Fruit fly (Drosophila melanogaster) whole organism, embryonic: Measurements from ENCODE around the gene Ctns.
A peak's percentile ranks its signal among the peaks of the same experiment; 100 is the strongest.

Experiments
- B-H1 ChIP-seq: fragments of 200-800 bp; sonication (Bioruptor generic); IDR thresholded peaks from 3 replicates; pipeline ENCODE4 v1.3.6; 2022; ENCODE audit warnings: missing biosample characterization, missing genetic modification characterization
- BEAF-32 ChIP-seq: fragments of 200-800 bp; sonication (Bioruptor generic); optimal IDR thresholded peaks from 3 replicates; lab custom pipeline; 2017; ENCODE audit warnings: missing biosample characterization, missing genetic modification characterization, mild to moderate bottlenecking, moderate library complexity, missing genetic modification reagents
- Bteb2 ChIP-seq: fragments of 200-800 bp; sonication (Bioruptor generic); optimal IDR thresholded peaks from 2 replicates; lab custom pipeline; 2016; ENCODE audit warnings: missing biosample characterization, missing genetic modification characterization
- C15 ChIP-seq: fragments of 200-800 bp; sonication (Bioruptor generic); IDR thresholded peaks from 3 replicates; pipeline ENCODE4 v1.3.6; 2022; ENCODE audit warnings: missing biosample characterization, missing genetic modification characterization
- CG10543 ChIP-seq: fragments of 200-800 bp; sonication (Bioruptor generic); optimal IDR thresholded peaks from 3 replicates; lab custom pipeline; 2017; ENCODE audit warnings: missing biosample characterization, mild to moderate bottlenecking, missing genetic modification characterization, moderate library complexity
- CG10565 ChIP-seq: fragments of 200-800 bp; sonication (Bioruptor generic); optimal IDR thresholded peaks from 3 replicates; lab custom pipeline; 2016; ENCODE audit warnings: missing biosample characterization, mild to moderate bottlenecking, missing genetic modification characterization
- CG10979 ChIP-seq: fragments of 200-800 bp; sonication (Bioruptor generic); optimal IDR thresholded peaks from 2 replicates; lab custom pipeline; 2018; ENCODE audit warnings: missing biosample characterization, mild to moderate bottlenecking, missing genetic modification characterization, moderate library complexity
- CG12071 ChIP-seq: fragments of 200-800 bp; sonication (Bioruptor generic); optimal IDR thresholded peaks from 3 replicates; lab custom pipeline; 2018; ENCODE audit warnings: missing biosample characterization, mild to moderate bottlenecking, missing genetic modification characterization
- CG12744 ChIP-seq: fragments of 200-800 bp; sonication (Bioruptor generic); optimal IDR thresholded peaks from 2 replicates; lab custom pipeline; 2016; ENCODE audit warnings: missing biosample characterization, missing genetic modification characterization
- CG17612 ChIP-seq: fragments of 200-800 bp; sonication (Bioruptor generic); IDR thresholded peaks from 2 replicates; pipeline ENCODE4 v1.3.6; 2022; ENCODE audit warnings: missing biosample characterization, missing genetic modification characterization
- CG1792 ChIP-seq: fragments of 200-800 bp; sonication (Bioruptor generic); optimal IDR thresholded peaks from 2 replicates; lab custom pipeline; 2016; ENCODE audit warnings: missing biosample characterization, missing genetic modification characterization
- CG18476 ChIP-seq: fragments of 200-800 bp; sonication (Bioruptor generic); optimal IDR thresholded peaks from 2 replicates; lab custom pipeline; 2016; ENCODE audit warnings: missing biosample characterization, mild to moderate bottlenecking, missing genetic modification characterization
- CG18619 ChIP-seq: fragments of 200-800 bp; sonication (Bioruptor generic); optimal IDR thresholded peaks from 3 replicates; lab custom pipeline; 2017; ENCODE audit warnings: missing biosample characterization, mild to moderate bottlenecking, missing genetic modification characterization
- CG34224 ChIP-seq: fragments of 200-800 bp; sonication (Bioruptor generic); IDR thresholded peaks from 3 replicates; pipeline ENCODE4 v1.3.6; 2022; ENCODE audit warnings: missing biosample characterization, missing genetic modification characterization; ENCODE audit not compliant: partially characterized antibody
- CG3726 ChIP-seq: fragments of 200-800 bp; sonication (Bioruptor generic); IDR thresholded peaks from 3 replicates; pipeline ENCODE4, ENCODE4 v1.3.6; 2022; ENCODE audit warnings: missing biosample characterization, missing genetic modification characterization
- CG43689 ChIP-seq: fragments of 200-800 bp; sonication (Bioruptor generic); IDR thresholded peaks from 2 replicates; pipeline ENCODE4 v1.3.6; 2022; ENCODE audit warnings: missing biosample characterization, missing genetic modification characterization
- CG6854 ChIP-seq: fragments of 200-800 bp; sonication (Bioruptor generic); optimal IDR thresholded peaks from 3 replicates; lab custom pipeline; 2017; ENCODE audit warnings: missing biosample characterization, mild to moderate bottlenecking, missing genetic modification characterization
- CG7357 ChIP-seq: fragments of 200-800 bp; sonication (Bioruptor generic); IDR thresholded peaks from 3 replicates; pipeline ENCODE4 v1.3.6; 2022; ENCODE audit warnings: missing biosample characterization, missing genetic modification characterization
- CG7963 ChIP-seq: fragments of 200-800 bp; sonication (Bioruptor generic); IDR thresholded peaks from 3 replicates; pipeline ENCODE4 v1.3.6; 2022; ENCODE audit warnings: missing biosample characterization, missing genetic modification characterization; ENCODE audit not compliant: partially characterized antibody
- CrebB ChIP-seq: fragments of 200-800 bp; sonication (Bioruptor generic); optimal IDR thresholded peaks from 3 replicates; lab custom pipeline; 2018; ENCODE audit warnings: missing biosample characterization, mild to moderate bottlenecking, missing genetic modification characterization
- Dip3 ChIP-seq: fragments of 200-800 bp; sonication (Bioruptor generic); optimal IDR thresholded peaks from 3 replicates; lab custom pipeline; 2016; ENCODE audit warnings: missing biosample characterization, missing genetic modification characterization
- Dll ChIP-seq: fragments of 200-800 bp; sonication (Bioruptor generic); IDR thresholded peaks from 4 replicates; pipeline ENCODE4 v1.3.6; 2022; ENCODE audit warnings: missing biosample characterization, missing genetic modification characterization; ENCODE audit not compliant: partially characterized antibody
- Dref ChIP-seq: fragments of 200-800 bp; sonication (Bioruptor generic); IDR thresholded peaks from 2 replicates; pipeline ENCODE4 v1.3.6; 2022; ENCODE audit warnings: missing biosample characterization, missing genetic modification characterization
- GATAe ChIP-seq: fragments of 200-800 bp; sonication (Bioruptor generic); conservative IDR thresholded peaks from 2 replicates; pipeline ENCODE4 v1.3.6; 2022; ENCODE audit warnings: missing biosample characterization, missing genetic modification characterization
- HLH3B ChIP-seq: fragments of 200-800 bp; sonication (Bioruptor generic); IDR thresholded peaks from 2 replicates; pipeline ENCODE4 v1.3.6; 2022; ENCODE audit warnings: missing biosample characterization, missing genetic modification characterization
- HLHmδ ChIP-seq: fragments of 200-800 bp; sonication (Bioruptor generic); optimal IDR thresholded peaks from 2 replicates; lab custom pipeline; 2018; ENCODE audit warnings: missing biosample characterization, mild to moderate bottlenecking, missing genetic modification characterization, moderate library complexity
- Kr ChIP-seq: fragments of 200-800 bp; sonication (Bioruptor generic); optimal IDR thresholded peaks from 2 replicates; lab custom pipeline; 2017; ENCODE audit warnings: missing biosample characterization, mild to moderate bottlenecking, missing genetic modification characterization
- Nf-YB ChIP-seq: fragments of 200-800 bp; sonication (Bioruptor generic); optimal IDR thresholded peaks from 3 replicates; lab custom pipeline; 2019; ENCODE audit warnings: missing biosample characterization, mild to moderate bottlenecking, missing genetic modification characterization, moderate library complexity
- Opbp ChIP-seq: fragments of 200-800 bp; sonication (Bioruptor generic); IDR thresholded peaks from 3 replicates; pipeline ENCODE4 v1.3.6; 2022; ENCODE audit warnings: missing biosample characterization, missing genetic modification characterization; ENCODE audit not compliant: partially characterized antibody
- Ssrp ChIP-seq: fragments of 200-800 bp; sonication (Bioruptor generic); optimal IDR thresholded peaks from 2 replicates; lab custom pipeline; 2018; ENCODE audit warnings: missing biosample characterization, mild to moderate bottlenecking, missing genetic modification characterization, moderate library complexity
- Vsx1 ChIP-seq: fragments of 200-800 bp; sonication (Bioruptor generic); optimal IDR thresholded peaks from 2 replicates; lab custom pipeline; 2017; ENCODE audit warnings: missing biosample characterization, mild to moderate bottlenecking, missing genetic modification characterization, missing genetic modification reagents
- Xbp1 ChIP-seq: fragments of 200-800 bp; sonication (Bioruptor generic); optimal IDR thresholded peaks from 3 replicates; lab custom pipeline; 2016; ENCODE audit warnings: missing biosample characterization, mild to moderate bottlenecking, missing genetic modification characterization
- amos ChIP-seq: fragments of 200-800 bp; sonication (Bioruptor generic); IDR thresholded peaks from 2 replicates; pipeline ENCODE4 v1.3.6; 2022; ENCODE audit warnings: missing biosample characterization, missing genetic modification characterization; ENCODE audit not compliant: partially characterized antibody
- bab2 ChIP-seq: fragments of 200-800 bp; sonication (Bioruptor generic); optimal IDR thresholded peaks from 2 replicates; lab custom pipeline; 2016; ENCODE audit warnings: missing biosample characterization, missing genetic modification characterization
- bcd ChIP-seq: fragments of 200-800 bp; sonication (Bioruptor generic); optimal IDR thresholded peaks from 2 replicates; lab custom pipeline; 2017; ENCODE audit warnings: missing biosample characterization, mild to moderate bottlenecking, missing genetic modification characterization
- br ChIP-seq: fragments of >200 bp; optimal IDR thresholded peaks from 2 replicates; lab custom pipeline; 2017
- bsh ChIP-seq, 2 experiments: fragments of 200-800 bp; sonication (Bioruptor generic); optimal IDR thresholded peaks; 2 replicates each; lab custom pipeline; 2017 to 2018; ENCODE audit warnings: mild to moderate bottlenecking in 2 of 2, missing biosample characterization in 2 of 2, missing genetic modification characterization in 2 of 2, moderate library complexity in 1 of 2
- cg ChIP-seq: fragments of 200-800 bp; sonication (Bioruptor generic); optimal IDR thresholded peaks from 3 replicates; lab custom pipeline; 2019; ENCODE audit warnings: missing biosample characterization, mild to moderate bottlenecking, missing genetic modification characterization, moderate library complexity
- chinmo ChIP-seq: fragments of 200-800 bp; sonication (Bioruptor generic); IDR thresholded peaks from 4 replicates; pipeline ENCODE4 v1.3.6; 2022; ENCODE audit warnings: missing biosample characterization, missing genetic modification characterization; ENCODE audit not compliant: partially characterized antibody
- cwo ChIP-seq: fragments of 200-800 bp; sonication (Bioruptor generic); optimal IDR thresholded peaks from 3 replicates; lab custom pipeline; 2017; ENCODE audit warnings: missing biosample characterization, missing genetic modification characterization, mild to moderate bottlenecking, moderate library complexity, missing genetic modification reagents
- dmrt11E ChIP-seq: fragments of 200-800 bp; sonication (Bioruptor generic); optimal IDR thresholded peaks from 3 replicates; lab custom pipeline; 2018; ENCODE audit warnings: missing biosample characterization, mild to moderate bottlenecking, missing genetic modification characterization, moderate library complexity
- lbe ChIP-seq: fragments of 200-800 bp; sonication (Bioruptor generic); optimal IDR thresholded peaks from 2 replicates; lab custom pipeline; 2016; ENCODE audit warnings: missing biosample characterization, mild to moderate bottlenecking, missing genetic modification characterization
- pfk ChIP-seq: fragments of 200-800 bp; sonication (Bioruptor generic); optimal IDR thresholded peaks from 2 replicates; lab custom pipeline; 2018; ENCODE audit warnings: missing biosample characterization, mild to moderate bottlenecking, missing genetic modification characterization, moderate library complexity
- phol ChIP-seq: fragments of 200-800 bp; sonication (Bioruptor generic); optimal IDR thresholded peaks from 3 replicates; lab custom pipeline; 2018; ENCODE audit warnings: missing biosample characterization, mild to moderate bottlenecking, missing genetic modification characterization, moderate library complexity
- psq ChIP-seq: fragments of 200-800 bp; sonication (Bioruptor generic); optimal IDR thresholded peaks from 2 replicates; lab custom pipeline; 2017; ENCODE audit warnings: missing biosample characterization, missing genetic modification characterization
- salm ChIP-seq: fragments of 200-800 bp; sonication (Bioruptor generic); optimal IDR thresholded peaks from 2 replicates; lab custom pipeline; 2018; ENCODE audit warnings: missing biosample characterization, mild to moderate bottlenecking, missing genetic modification characterization
- seq ChIP-seq: fragments of 200-800 bp; sonication (Bioruptor generic); IDR thresholded peaks from 2 replicates; pipeline ENCODE4 v1.3.6; 2022; ENCODE audit warnings: missing biosample characterization, missing genetic modification characterization
- slou ChIP-seq: fragments of 200-800 bp; sonication (Bioruptor generic); optimal IDR thresholded peaks from 3 replicates; lab custom pipeline; 2016; ENCODE audit warnings: missing biosample characterization, missing genetic modification characterization
- tio ChIP-seq: fragments of 200-800 bp; sonication (Bioruptor generic); optimal IDR thresholded peaks from 2 replicates; lab custom pipeline; 2017; ENCODE audit warnings: missing biosample characterization, missing genetic modification characterization, inconsistent platforms
- trh ChIP-seq: fragments of 200-800 bp; sonication (Bioruptor generic); optimal IDR thresholded peaks from 2 replicates; lab custom pipeline; 2016; ENCODE audit warnings: missing biosample characterization, missing genetic modification characterization

Ctns gene

dm6 chr3R:23048690-23049118 is 10.1 kb downstream of the Ctns start (continued):
- TF ChIP-seq Vsx1 (GFP tag; lab: Kevin White, UChicago) (peak; percentile 73), HLH3B (GFP tag; lab: Robert Waterston, UW) (peak; percentile 59; the same call in 1 of the 2 replicates), CG6854 (GFP tag; lab: Kevin White, UChicago) (peak; percentile 60), bsh (GFP tag; optimal IDR thresholded peaks at IDR 0.05; lab: Kevin White, UChicago) (peak; percentile 68 to 81), Ssrp (tag; lab: Kevin White, UChicago) (peak; percentile 79), Opbp (GFP tag; lab: Robert Waterston, UW) (no peak), Xbp1 (GFP tag; lab: Kevin White, UChicago) (peak; percentile 74), Bteb2 (GFP tag; lab: Kevin White, UChicago) (peak; percentile 60), CrebB (tag; lab: Kevin White, UChicago) (peak; percentile 39), Dll (no peak), CG10565 (GFP tag; lab: Kevin White, UChicago) (no peak), bab2 (GFP tag; lab: Kevin White, UChicago) (peak; percentile 2), BEAF-32 (GFP tag; lab: Kevin White, UChicago) (no peak), cwo (GFP tag; lab: Kevin White, UChicago) (peak; percentile 56), CG43689 (GFP tag; lab: Robert Waterston, UW) (0 out of 2 replicates have a peak, but pooled peaks have one; percentile 35), salm (tag; lab: Kevin White, UChicago) (peak; percentile 30), CG34224 (GFP tag; lab: Robert Waterston, UW) (no peak), chinmo (GFP tag; lab: Robert Waterston, UW) (no peak), CG1792 (GFP tag; lab: Kevin White, UChicago) (peak; percentile 16), slou (GFP tag; lab: Kevin White, UChicago) (peak; percentile 19), CG10979 (tag; lab: Kevin White, UChicago) (peak; percentile 85), Dip3 (no peak), HLHmδ (GFP tag; lab: Kevin White, UChicago) (no peak), phol (tag; lab: Kevin White, UChicago) (peak; percentile 87), GATAe (GFP tag; lab: Robert Waterston, UW) (no peak), CG7963 (no peak), trh (GFP tag; lab: Kevin White, UChicago) (peak; percentile 59), bcd (GFP tag; lab: Kevin White, UChicago) (peak; percentile 71), dmrt11E (tag; lab: Kevin White, UChicago) (peak; percentile 3), amos (GFP tag; lab: Robert Waterston, UW) (no peak; the same call in 1 of the 2 replicates), Dref (GFP tag; lab: Robert Waterston, UW) (no peak), pfk (GFP tag; lab: Kevin White, UChicago) (no peak), psq (peak; percentile 21), CG18476 (GFP tag; lab: Kevin White, UChicago) (peak; percentile 58), Kr (GFP tag; lab: Kevin White, UChicago) (no peak), CG18619 (GFP tag; lab: Kevin White, UChicago) (peak; percentile 69), CG17612 (GFP tag; lab: Robert Waterston, UW) (no peak; the same call in 1 of the 2 replicates), CG12071 (GFP tag; lab: Kevin White, UChicago) (peak; percentile 43), Nf-YB (GFP tag; lab: Kevin White, UChicago) (peak; percentile 78), CG3726 (no peak), lbe (GFP tag; lab: Kevin White, UChicago) (peak; percentile 33), seq (GFP tag; lab: Robert Waterston, UW) (peak; percentile 55; the same call in 1 of the 2 replicates), CG10543 (GFP tag; lab: Kevin White, UChicago) (peak; percentile 58), cg (GFP tag; lab: Kevin White, UChicago) (no peak), CG7357 (GFP tag; lab: Robert Waterston, UW) (peak; percentile 54; the same call in 1 of the 3 replicates), tio (GFP tag; lab: Kevin White, UChicago) (peak; percentile 58), CG12744 (GFP tag; lab: Kevin White, UChicago) (no peak), C15 (GFP tag; lab: Robert Waterston, UW) (no peak), br (lab: Kevin White, UChicago) (no peak), B-H1 (no peak; the same call in 2 of the 3 replicates)
